Worm (Caenorhabditis elegans): ENCODE results near the gene Y53C12A.10.

ce11 chrII:9682044-9682443 is 22.6 kb downstream of the Y53C12A.10 start:
- TF ChIP-seq sptf-1 (tag; optimal IDR thresholded peaks at IDR 0.05): no peak
- no peak for TF ChIP-seq lsy-2 (tag; optimal IDR thresholded peaks at IDR 0.05)
- TF ChIP-seq nhr-237 (tag; optimal IDR thresholded peaks at IDR 0.05): no peak
- TF ChIP-seq nhr-28 (tag; optimal IDR thresholded peaks at IDR 0.05): no peak
- no peak for TF ChIP-seq snpc-4 (tag; optimal IDR thresholded peaks at IDR 0.05)
- no peak for TF ChIP-seq unc-62 (GFP tag; optimal IDR thresholded peaks at IDR 0.05)
- TF ChIP-seq ces-1 (GFP tag; optimal IDR thresholded peaks at IDR 0.05): peak; percentile 1
- no peak for TF ChIP-seq nhr-12 (tag; optimal IDR thresholded peaks at IDR 0.05)
- no peak for TF ChIP-seq sem-2 (GFP tag; optimal IDR thresholded peaks at IDR 0.05)
